Worm (Caenorhabditis elegans) whole organism, young adult: Measurements from ENCODE around the gene psa-3.

ENCODE experiments used
- B0019.2 ChIP-seq: fragments of 200-800 bp; sonication (Bioruptor generic); conservative IDR thresholded peaks from 2 replicates; pipeline ENCODE4 v1.3.6; 2022; ENCODE audit warnings: missing genetic modification reagents, missing genetic modification characterization, missing compliant biosample characterization
- D2030.7 ChIP-seq: fragments of 200-800 bp; sonication (Bioruptor generic); IDR thresholded peaks from 2 replicates; pipeline ENCODE4 v1.3.6; 2022; ENCODE audit warnings: missing genetic modification reagents, missing genetic modification characterization, missing compliant biosample characterization
- F10E7.11 ChIP-seq: sonication (generic microtip); optimal IDR thresholded peaks from 2 replicates; lab custom pipeline; 2017; ENCODE audit warnings: mild to moderate bottlenecking, missing genetic modification characterization, moderate library complexity, missing compliant biosample characterization
- F23B12.7 ChIP-seq: sonication (generic microtip); optimal IDR thresholded peaks from 2 replicates; lab custom pipeline; 2017; ENCODE audit warnings: missing genetic modification characterization, mild to moderate bottlenecking, missing compliant biosample characterization, antibody characterized with exemption, moderate library complexity; ENCODE audit not compliant: insufficient read depth
- F39B2.1 ChIP-seq: fragments of 200-800 bp; sonication (Bioruptor generic); IDR thresholded peaks from 2 replicates; pipeline ENCODE4 v1.3.6; 2022; ENCODE audit warnings: missing genetic modification reagents, missing genetic modification characterization, missing compliant biosample characterization
- F55B11.4 ChIP-seq: sonication (generic microtip); optimal IDR thresholded peaks from 2 replicates; lab custom pipeline; 2016; ENCODE audit warnings: missing compliant biosample characterization, missing genetic modification characterization, borderline replicate concordance; ENCODE audit not compliant: insufficient read depth
- K12H6.12 ChIP-seq: fragments of 200-800 bp; sonication (Bioruptor generic); optimal IDR thresholded peaks from 2 replicates; lab custom pipeline; 2018; ENCODE audit warnings: mild to moderate bottlenecking, missing genetic modification characterization, missing compliant biosample characterization
- T26A5.8 ChIP-seq: sonication (generic microtip); optimal IDR thresholded peaks from 2 replicates; lab custom pipeline; 2016; ENCODE audit warnings: missing genetic modification characterization, missing compliant biosample characterization
- Y56A3A.18 ChIP-seq: fragments of 200-800 bp; sonication (Bioruptor generic); IDR thresholded peaks from 2 replicates; pipeline ENCODE4 v1.3.6; 2022; ENCODE audit warnings: missing genetic modification reagents, missing genetic modification characterization, missing compliant biosample characterization
- attf-6 ChIP-seq: fragments of 200-800 bp; sonication (Bioruptor generic); IDR thresholded peaks from 2 replicates; pipeline ENCODE4 v1.3.6; 2022; ENCODE audit warnings: missing genetic modification reagents, missing genetic modification characterization, missing compliant biosample characterization
- bed-2 ChIP-seq: fragments of 200-800 bp; sonication (Bioruptor generic); IDR thresholded peaks from 2 replicates; pipeline ENCODE4 v1.3.6; 2022; ENCODE audit warnings: missing genetic modification reagents, missing genetic modification characterization, missing compliant biosample characterization
- ceh-27 ChIP-seq: fragments of 200-800 bp; sonication (Bioruptor generic); optimal IDR thresholded peaks from 2 replicates; lab custom pipeline; 2018; ENCODE audit warnings: mild to moderate bottlenecking, missing genetic modification characterization, moderate library complexity, missing compliant biosample characterization
- ceh-40 ChIP-seq: fragments of 200-800 bp; sonication (Bioruptor generic); IDR thresholded peaks from 2 replicates; pipeline ENCODE4 v1.3.6; 2022; ENCODE audit warnings: missing genetic modification characterization, missing compliant biosample characterization
- dpff-1 ChIP-seq: sonication (generic microtip); optimal IDR thresholded peaks from 2 replicates; lab custom pipeline; 2017; ENCODE audit warnings: mild to moderate bottlenecking, missing genetic modification characterization, missing compliant biosample characterization
- efl-1 ChIP-seq: fragments of 150-350 bp; optimal IDR thresholded peaks from 2 replicates; lab custom pipeline; 2014; ENCODE audit warnings: missing biosample characterization, missing genetic modification reagents, missing genetic modification characterization
- egl-18 ChIP-seq: fragments of 200-800 bp; sonication (Bioruptor generic); IDR thresholded peaks from 2 replicates; pipeline ENCODE4 v1.3.6; 2022; ENCODE audit warnings: missing genetic modification reagents, missing genetic modification characterization, missing compliant biosample characterization
- him-1 ChIP-seq: sonication (generic microtip); optimal IDR thresholded peaks from 2 replicates; lab custom pipeline; 2016; ENCODE audit warnings: missing genotype, missing genetic modification reagents, missing genetic modification characterization, missing compliant biosample characterization
- hlh-26 ChIP-seq: fragments of 200-800 bp; sonication (Bioruptor generic); conservative IDR thresholded peaks from 2 replicates; pipeline ENCODE4 v1.3.6; 2022; ENCODE audit warnings: missing genetic modification reagents, missing genetic modification characterization, missing compliant biosample characterization
- hmg-1.2 ChIP-seq: fragments of 200-800 bp; sonication (Bioruptor generic); IDR thresholded peaks from 2 replicates; pipeline ENCODE4 v1.3.6; 2022; ENCODE audit warnings: missing genetic modification reagents, missing genetic modification characterization, missing compliant biosample characterization
- hsf-1 ChIP-seq: fragments of 200-800 bp; sonication (Bioruptor generic); IDR thresholded peaks from 2 replicates; pipeline ENCODE4 v1.3.6; 2022; ENCODE audit warnings: missing genetic modification reagents, missing genetic modification characterization, missing compliant biosample characterization
- let-526 ChIP-seq: fragments of 200-800 bp; sonication (Bioruptor generic); IDR thresholded peaks from 2 replicates; pipeline ENCODE4 v1.3.6; 2022; ENCODE audit warnings: missing genetic modification reagents, missing genetic modification characterization, missing compliant biosample characterization
- lin-40 ChIP-seq: sonication (generic microtip); optimal IDR thresholded peaks from 2 replicates; lab custom pipeline; 2016; ENCODE audit warnings: missing genetic modification characterization, mild to moderate bottlenecking, missing compliant biosample characterization, missing genotype, missing genetic modification reagents
- lin-54 ChIP-seq: fragments of 200-800 bp; sonication (Bioruptor generic); optimal IDR thresholded peaks from 2 replicates; lab custom pipeline; 2018; ENCODE audit warnings: mild to moderate bottlenecking, missing genetic modification characterization, missing compliant biosample characterization
- lsl-1 ChIP-seq: fragments of 200-800 bp; sonication (Bioruptor generic); optimal IDR thresholded peaks from 2 replicates; lab custom pipeline; 2018; ENCODE audit warnings: mild to moderate bottlenecking, missing genetic modification characterization, moderate library complexity, missing compliant biosample characterization
- madf-3 ChIP-seq: fragments of 200-800 bp; sonication (Bioruptor generic); IDR thresholded peaks from 2 replicates; pipeline ENCODE4 v1.3.6; 2022; ENCODE audit warnings: missing genetic modification reagents, missing genetic modification characterization, missing compliant biosample characterization
- madf-8 ChIP-seq: fragments of 200-800 bp; sonication (Bioruptor generic); conservative IDR thresholded peaks from 2 replicates; pipeline ENCODE4 v1.3.6; 2022; ENCODE audit warnings: missing genetic modification reagents, missing genetic modification characterization, missing compliant biosample characterization
- mel-28 ChIP-seq: sonication (generic microtip); optimal IDR thresholded peaks from 2 replicates; lab custom pipeline; 2016; ENCODE audit warnings: borderline replicate concordance, mild to moderate bottlenecking, missing genetic modification characterization, missing compliant biosample characterization
- mes-4 ChIP-seq: sonication (generic microtip); optimal IDR thresholded peaks from 2 replicates; lab custom pipeline; 2016; ENCODE audit warnings: missing genotype, missing genetic modification characterization, missing compliant biosample characterization
- mxl-1 ChIP-seq: sonication (generic microtip); optimal IDR thresholded peaks from 2 replicates; lab custom pipeline; 2016; ENCODE audit warnings: missing genetic modification characterization, missing compliant biosample characterization
- nfya-1 ChIP-seq: sonication (generic microtip); optimal IDR thresholded peaks from 2 replicates; lab custom pipeline; 2017; ENCODE audit warnings: antibody characterized with exemption, missing compliant biosample characterization, missing genetic modification characterization, borderline replicate concordance; ENCODE audit not compliant: insufficient read depth
- pbrm-1 ChIP-seq: fragments of 200-800 bp; sonication (Bioruptor generic); IDR thresholded peaks from 2 replicates; pipeline ENCODE4 v1.3.6; 2022; ENCODE audit warnings: missing genetic modification reagents, missing genetic modification characterization, missing compliant biosample characterization
- sdz-38 ChIP-seq: sonication (generic microtip); optimal IDR thresholded peaks from 2 replicates; lab custom pipeline; 2016; ENCODE audit warnings: missing genotype, missing genetic modification characterization, missing compliant biosample characterization
- sea-2 ChIP-seq: fragments of 200-800 bp; sonication (Bioruptor generic); IDR thresholded peaks from 2 replicates; pipeline ENCODE4 v1.3.6; 2022; ENCODE audit warnings: missing genetic modification characterization, missing compliant biosample characterization
- snpc-1.1 ChIP-seq: sonication (generic microtip); optimal IDR thresholded peaks from 2 replicates; lab custom pipeline; 2017; ENCODE audit warnings: missing genetic modification characterization, mild to moderate bottlenecking, missing compliant biosample characterization, antibody characterized with exemption, moderate library complexity, missing genotype, missing genetic modification reagents; ENCODE audit not compliant: insufficient read depth
- snpc-4 ChIP-seq, 5 experiments: fragments of 150-350 bp in 1 of 5; sonication (generic microtip) in 4 of 5; optimal IDR thresholded peaks; 2 replicates each; lab custom pipeline; 2014 to 2018; ENCODE audit warnings: missing genetic modification characterization in 5 of 5, missing biosample characterization in 3 of 5, antibody characterized with exemption in 2 of 5, mild to moderate bottlenecking in 2 of 5, missing compliant biosample characterization in 2 of 5, missing genotype in 2 of 5, moderate library complexity in 2 of 5, missing genetic modification reagents in 1 of 5
- somi-1 ChIP-seq: fragments of 200-800 bp; sonication (Bioruptor generic); optimal IDR thresholded peaks from 2 replicates; lab custom pipeline; 2018; ENCODE audit warnings: mild to moderate bottlenecking, missing genetic modification characterization, missing compliant biosample characterization
- tlf-1 ChIP-seq: fragments of 200-800 bp; sonication (Bioruptor generic); optimal IDR thresholded peaks from 2 replicates; lab custom pipeline; 2018; ENCODE audit warnings: mild to moderate bottlenecking, missing genetic modification characterization, missing compliant biosample characterization
- zfh-2 ChIP-seq: fragments of 200-800 bp; sonication (Bioruptor generic); conservative IDR thresholded peaks from 2 replicates; pipeline ENCODE4 v1.3.6; 2022; ENCODE audit warnings: missing genetic modification reagents, missing genetic modification characterization, missing compliant biosample characterization
- zim-3 ChIP-seq: sonication (generic microtip); optimal IDR thresholded peaks from 2 replicates; lab custom pipeline; 2017; ENCODE audit warnings: mild to moderate bottlenecking, missing genetic modification characterization, moderate library complexity, missing compliant biosample characterization

The psa-3 gene

DNA sequence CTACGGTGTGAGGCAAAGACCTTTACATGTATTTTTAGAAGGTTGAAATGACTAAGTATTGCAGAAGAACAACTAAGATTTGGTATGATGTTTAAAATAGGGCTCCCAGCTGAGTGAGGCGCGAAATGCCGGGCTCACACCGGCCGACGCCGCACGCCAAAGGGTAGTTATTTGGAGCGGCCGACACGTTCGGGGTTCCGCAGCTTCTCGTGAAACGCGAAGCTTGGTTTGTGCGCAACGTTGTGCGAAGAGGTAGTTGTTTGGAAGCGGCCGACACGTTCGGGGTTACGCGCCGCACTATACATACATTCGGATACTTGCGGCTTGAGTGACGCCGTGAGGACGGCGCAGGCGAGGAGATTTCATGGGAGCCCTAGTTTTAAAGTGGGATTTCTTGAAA is 19.5 kb upstream of the psa-3 start:
- TF ChIP-seq mxl-1 (tag; lab: Kevin White, UChicago) = no peak
- 0 out of 2 replicates have a peak, but pooled peaks have one; percentile 36 for TF ChIP-seq hsf-1 (GFP tag; lab: Robert Waterston, UW)
- no peak for TF ChIP-seq attf-6 (GFP tag; lab: Robert Waterston, UW)
- TF ChIP-seq snpc-4 (GFP tag; optimal IDR thresholded peaks at IDR 0.05; lab: Kevin White, UChicago) = peak; percentile 11
- TF ChIP-seq snpc-4 (tag; optimal IDR thresholded peaks at IDR 0.05; lab: Kevin White, UChicago) = peak in 3 of 4 experiments; percentile 52 to 89 (median 79)
- 0 out of 2 replicates have a peak, but pooled peaks have one; percentile 4 for TF ChIP-seq hmg-1.2 (GFP tag; lab: Robert Waterston, UW)
- 0 out of 2 replicates have a peak, but pooled peaks have one; percentile 44 for TF ChIP-seq bed-2 (GFP tag; lab: Robert Waterston, UW)
- TF ChIP-seq zfh-2 (GFP tag; lab: Robert Waterston, UW) = peak; percentile 79
- TF ChIP-seq, all 124 proteins: peak for 5

- no peak for TF ChIP-seq F39B2.1 (GFP tag; lab: Robert Waterston, UW)
- no peak for TF ChIP-seq egl-18 (GFP tag; lab: Robert Waterston, UW)
- peak; percentile 66 for TF ChIP-seq sdz-38 (tag; lab: Kevin White, UChicago)
Measured at ce11 chrX:15389853-15390252, 17.9 kb upstream of the psa-3 start.

ce11 chrX:15392672-15393071 is 15.1 kb upstream of the psa-3 start:
- TF ChIP-seq nfya-1 (no peak), snpc-4 (GFP tag; optimal IDR thresholded peaks at IDR 0.05; lab: Kevin White, UChicago) (peak; percentile 6), snpc-4 (tag; optimal IDR thresholded peaks at IDR 0.05; lab: Kevin White, UChicago) (peak in 3 of 4 experiments; percentile 38 to 90 (median 77)), mes-4 (tag; lab: Kevin White, UChicago) (no peak), hmg-1.2 (GFP tag; lab: Robert Waterston, UW) (peak; percentile 22; the same call in 1 of the 2 replicates), zfh-2 (GFP tag; lab: Robert Waterston, UW) (0 out of 2 replicates have a peak, but pooled peaks have one; percentile 28), madf-3 (GFP tag; lab: Robert Waterston, UW) (no peak), F10E7.11 (no peak), lsl-1 (no peak), pbrm-1 (GFP tag; lab: Robert Waterston, UW) (no peak), somi-1 (GFP tag; lab: Kevin White, UChicago) (no peak), snpc-1.1 (tag; lab: Kevin White, UChicago) (peak; percentile 22), B0019.2 (GFP tag; lab: Robert Waterston, UW) (no peak), him-1 (no peak), Y56A3A.18 (GFP tag; lab: Robert Waterston, UW) (no peak), sdz-38 (tag; lab: Kevin White, UChicago) (peak; percentile 62), ceh-27 (GFP tag; lab: Kevin White, UChicago) (no peak)
- TF ChIP-seq, all 124 proteins: peak for 5

DNA sequence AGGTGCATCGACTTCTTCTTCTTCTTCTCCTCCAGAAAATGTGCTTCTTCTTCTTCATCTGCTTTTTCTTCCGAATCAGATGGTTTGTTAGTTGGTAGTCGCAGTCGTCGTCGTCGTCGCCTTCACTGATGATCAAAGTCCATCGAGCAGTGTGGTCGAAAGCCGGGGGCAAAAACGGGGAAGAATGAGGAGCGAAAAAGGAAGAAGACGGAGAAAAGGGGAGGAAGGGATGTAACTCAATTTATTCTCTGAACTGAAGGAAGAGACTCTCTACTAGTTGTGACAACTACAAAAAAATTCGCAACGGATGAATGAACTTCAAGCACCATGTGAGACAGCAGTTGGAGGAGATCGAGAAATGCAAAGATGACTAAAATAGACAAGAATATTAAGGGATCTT is 12.0 kb upstream of the psa-3 start:
- TF ChIP-seq sdz-38 (tag; lab: Kevin White, UChicago) (peak; percentile 67), efl-1 (GFP tag; lab: Kevin White, UChicago) (no peak), T26A5.8 (tag; lab: Kevin White, UChicago) (no peak), madf-8 (no peak), lin-54 (no peak), F23B12.7 (tag; lab: Kevin White, UChicago) (no peak), hlh-26 (GFP tag; lab: Robert Waterston, UW) (no peak), zim-3 (tag; lab: Kevin White, UChicago) (no peak), tlf-1 (GFP tag; lab: Kevin White, UChicago) (no peak), mel-28 (no peak), sea-2 (GFP tag; lab: Robert Waterston, UW) (no peak), somi-1 (GFP tag; lab: Kevin White, UChicago) (peak; percentile 51), lin-40 (no peak), snpc-4 (GFP tag; optimal IDR thresholded peaks at IDR 0.05; lab: Kevin White, UChicago) (no peak), snpc-4 (tag; optimal IDR thresholded peaks at IDR 0.05; lab: Kevin White, UChicago) (no peak), zfh-2 (GFP tag; lab: Robert Waterston, UW) (peak; percentile 68), dpff-1 (tag; lab: Kevin White, UChicago) (no peak), D2030.7 (GFP tag; lab: Robert Waterston, UW) (no peak), ceh-40 (GFP tag; lab: Robert Waterston, UW) (no peak), K12H6.12 (tag; lab: Kevin White, UChicago) (peak; percentile 27), F55B11.4 (tag; lab: Kevin White, UChicago) (no peak), attf-6 (GFP tag; lab: Robert Waterston, UW) (no peak), let-526 (GFP tag; lab: Robert Waterston, UW) (no peak)
- TF ChIP-seq, all 124 proteins: peak for 4
